Fruit fly (Drosophila melanogaster) whole organism, prepupa: ENCODE measurements around the gene CG18731.

ENCODE experiments used
- Blimp-1 ChIP-seq: fragments of 200-800 bp; sonication (Bioruptor generic); optimal IDR thresholded peaks from 3 replicates; lab custom pipeline; 2017; ENCODE audit warnings: missing biosample characterization, missing genetic modification characterization, mild to moderate bottlenecking, moderate library complexity, missing genetic modification reagents
- CG11294 ChIP-seq: fragments of 200-800 bp; sonication (Bioruptor generic); IDR thresholded peaks from 2 replicates; pipeline ENCODE4 v1.3.6; 2022; ENCODE audit warnings: missing biosample characterization, missing genetic modification characterization
- CG8319 ChIP-seq: fragments of 200-800 bp; sonication (Bioruptor generic); optimal IDR thresholded peaks from 3 replicates; lab custom pipeline; 2016; ENCODE audit warnings: missing biosample characterization, missing genetic modification characterization
- Ets96B ChIP-seq: fragments of 200-800 bp; optimal IDR thresholded peaks from 2 replicates; lab custom pipeline; 2019; ENCODE audit warnings: missing biosample characterization, mild to moderate bottlenecking, missing genetic modification characterization, moderate library complexity
- Gug ChIP-seq: fragments of 200-800 bp; sonication (Bioruptor generic); IDR thresholded peaks from 2 replicates; pipeline ENCODE4 v1.3.6; 2022; ENCODE audit warnings: missing biosample characterization, missing genetic modification characterization
- Hr39 ChIP-seq: fragments of 200-800 bp; sonication (Bioruptor generic); optimal IDR thresholded peaks from 2 replicates; lab custom pipeline; 2016; ENCODE audit warnings: missing biosample characterization, missing genetic modification characterization
- achi ChIP-seq: fragments of 200-800 bp; sonication (Bioruptor generic); optimal IDR thresholded peaks from 3 replicates; lab custom pipeline; 2016; ENCODE audit warnings: missing biosample characterization, missing genetic modification characterization
- esn ChIP-seq: fragments of 200-800 bp; sonication (Bioruptor generic); optimal IDR thresholded peaks from 2 replicates; lab custom pipeline; 2016; ENCODE audit warnings: missing biosample characterization, mild to moderate bottlenecking, missing genetic modification characterization, moderate library complexity
- fd85E ChIP-seq: fragments of 200-800 bp; sonication (Bioruptor generic); optimal IDR thresholded peaks from 3 replicates; lab custom pipeline; 2016; ENCODE audit warnings: missing biosample characterization, missing genetic modification characterization
- fkh ChIP-seq: fragments of 200-800 bp; sonication (Bioruptor generic); optimal IDR thresholded peaks from 3 replicates; lab custom pipeline; 2017; ENCODE audit warnings: missing biosample characterization, mild to moderate bottlenecking, missing genetic modification characterization, moderate library complexity
- ss ChIP-seq, 2 experiments: fragments of 200-800 bp; sonication (Bioruptor generic); optimal IDR thresholded peaks; 2 replicates in 1 of 2; 3 replicates in 1 of 2; lab custom pipeline; 2017 to 2018; ENCODE audit warnings: mild to moderate bottlenecking in 2 of 2, missing biosample characterization in 2 of 2, missing genetic modification characterization in 2 of 2, moderate library complexity in 1 of 2
- topi ChIP-seq: fragments of 200-800 bp; sonication (Bioruptor generic); optimal IDR thresholded peaks from 3 replicates; lab custom pipeline; 2016; ENCODE audit warnings: missing biosample characterization, missing genetic modification characterization

DNA sequence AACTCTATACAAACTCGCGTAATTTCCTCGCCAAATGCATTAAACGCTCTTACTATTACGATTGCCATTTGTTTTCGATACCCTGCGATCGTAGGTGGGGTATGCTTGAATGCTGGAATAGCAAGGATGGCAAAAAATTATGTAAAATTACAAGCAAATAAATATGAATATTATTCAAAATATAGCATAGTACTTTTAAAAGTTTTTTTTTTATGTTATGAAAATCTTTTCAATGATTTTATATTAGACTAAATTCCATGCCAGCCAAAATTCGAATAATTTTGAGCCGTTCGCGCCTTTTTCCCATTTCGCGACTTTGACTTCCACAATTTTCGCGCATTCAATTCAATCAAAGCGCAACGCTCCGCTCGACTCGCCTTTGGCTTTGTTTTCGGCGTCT, 31.3 kb downstream of the CG18731 start:
- TF ChIP-seq CG8319 (no peak), Blimp-1 (no peak), CG11294 (GFP tag; lab: Robert Waterston, UW) (no peak), Gug (GFP tag; lab: Robert Waterston, UW) (no peak), esn (GFP tag; lab: Kevin White, UChicago) (no peak), ss (GFP tag; optimal IDR thresholded peaks at IDR 0.05; lab: Kevin White, UChicago) (no peak), achi (no peak), topi (no peak), fd85E (no peak), Hr39 (GFP tag; lab: Kevin White, UChicago) (no peak), fkh (GFP tag; lab: Kevin White, UChicago) (no peak), Ets96B (tag; lab: Kevin White, UChicago) (no peak)
